Worm (Caenorhabditis elegans): Measurements from ENCODE around the gene F01F1.15.

ce11 chrIII:5898631-5899030 lies 29.3 kb upstream of the F01F1.15 start:
- TF ChIP-seq ztf-11 (tag; optimal IDR thresholded peaks at IDR 0.05), result no peak
- TF ChIP-seq mep-1 (tag; optimal IDR thresholded peaks at IDR 0.05), result no peak
- TF ChIP-seq snpc-4 (tag; optimal IDR thresholded peaks at IDR 0.05), result no peak
- TF ChIP-seq unc-39 (tag; optimal IDR thresholded peaks at IDR 0.05), result no peak
- no peak for TF ChIP-seq pha-4 (tag; optimal IDR thresholded peaks at IDR 0.05)
- TF ChIP-seq nhr-28 (tag; optimal IDR thresholded peaks at IDR 0.05), result no peak
- TF ChIP-seq lin-13 (tag; optimal IDR thresholded peaks at IDR 0.05), result no peak
- TF ChIP-seq nhr-12 (tag; optimal IDR thresholded peaks at IDR 0.05), result no peak
- TF ChIP-seq mls-2 (tag; optimal IDR thresholded peaks at IDR 0.05), result no peak
- TF ChIP-seq drap-1 (GFP tag; optimal IDR thresholded peaks at IDR 0.05), result no peak
- TF ChIP-seq ceh-83 (GFP tag; optimal IDR thresholded peaks at IDR 0.05), result no peak
- no peak for TF ChIP-seq nhr-237 (tag; optimal IDR thresholded peaks at IDR 0.05)
- TF ChIP-seq elt-3 (tag; optimal IDR thresholded peaks at IDR 0.05), result no peak

Measured in whole organism, mixed stage, embryonic.